Fruit fly (Drosophila melanogaster) whole organism, wandering third instar larva: Measurements from ENCODE around the gene CG43273.

Experiments
- Abd-B ChIP-seq: fragments of >200 bp; optimal IDR thresholded peaks from 2 replicates; lab custom pipeline; 2017; ENCODE audit warnings: missing biosample characterization, missing genetic modification characterization
- CG32264 ChIP-seq: fragments of 200-800 bp; sonication (Bioruptor generic); optimal IDR thresholded peaks from 2 replicates; lab custom pipeline; 2016; ENCODE audit warnings: missing biosample characterization, missing genetic modification characterization
- CG9705 ChIP-seq: fragments of 200-800 bp; sonication (Bioruptor generic); optimal IDR thresholded peaks from 2 replicates; lab custom pipeline; 2018; ENCODE audit warnings: missing biosample characterization, mild to moderate bottlenecking, missing genetic modification characterization
- CrebA ChIP-seq: fragments of 200-800 bp; sonication (Bioruptor generic); optimal IDR thresholded peaks from 2 replicates; lab custom pipeline; 2016; ENCODE audit warnings: missing biosample characterization, mild to moderate bottlenecking, missing genetic modification characterization, borderline replicate concordance
- Dfd ChIP-seq: fragments of >200 bp; optimal IDR thresholded peaks from 2 replicates; lab custom pipeline; 2017; ENCODE audit warnings: missing biosample characterization, missing genetic modification characterization
- Dif ChIP-seq: fragments of 200-275, 200-300 bp; sonication (Bioruptor generic); optimal IDR thresholded peaks from 2 replicates; lab custom pipeline; 2018; ENCODE audit warnings: missing biosample characterization, missing genetic modification characterization; ENCODE audit not compliant: partially characterized antibody
- GATAd ChIP-seq: sonication (Bioruptor generic); optimal IDR thresholded peaks from 2 replicates; lab custom pipeline; 2016; ENCODE audit warnings: missing biosample characterization, missing genetic modification characterization
- HLH106 ChIP-seq: fragments of 200-800 bp; optimal IDR thresholded peaks from 3 replicates; lab custom pipeline; 2019; ENCODE audit warnings: missing biosample characterization, mild to moderate bottlenecking, missing genetic modification characterization, moderate library complexity
- Hnf4 ChIP-seq: fragments of 200-800 bp; sonication (Bioruptor generic); optimal IDR thresholded peaks from 2 replicates; lab custom pipeline; 2016; ENCODE audit warnings: missing biosample characterization, mild to moderate bottlenecking, missing genetic modification characterization
- Hr78 ChIP-seq: fragments of >200 bp; optimal IDR thresholded peaks from 2 replicates; lab custom pipeline; 2017; ENCODE audit warnings: missing biosample characterization, missing genetic modification characterization
- Hr83 ChIP-seq: fragments of 200-300 bp; sonication (Bioruptor generic); optimal IDR thresholded peaks from 2 replicates; lab custom pipeline; 2016; ENCODE audit warnings: missing biosample characterization, mild to moderate bottlenecking, missing genetic modification characterization, moderate library complexity; ENCODE audit not compliant: poor library complexity, severe bottlenecking
- Jra ChIP-seq: sonication (Bioruptor generic); optimal IDR thresholded peaks from 2 replicates; lab custom pipeline; 2016; ENCODE audit warnings: missing biosample characterization, missing genetic modification characterization
- Mio ChIP-seq: sonication (Bioruptor generic); optimal IDR thresholded peaks from 2 replicates; lab custom pipeline; 2016; ENCODE audit warnings: missing biosample characterization, missing genetic modification characterization
- Myc ChIP-seq: fragments of >200 bp; optimal IDR thresholded peaks from 2 replicates; lab custom pipeline; 2017
- N ChIP-seq: fragments of >200 bp; optimal IDR thresholded peaks from 2 replicates; lab custom pipeline; 2018; ENCODE audit warnings: missing biosample characterization, missing external identifiers, missing genetic modification characterization
- OdsH ChIP-seq: fragments of 200-800 bp; sonication (Bioruptor generic); optimal IDR thresholded peaks from 2 replicates; lab custom pipeline; 2016; ENCODE audit warnings: missing biosample characterization, mild to moderate bottlenecking, missing genetic modification characterization
- Rel ChIP-seq, 2 experiments: fragments of 200-800 bp; sonication (Bioruptor generic) in 1 of 2; optimal IDR thresholded peaks; 2 replicates in 1 of 2; 3 replicates in 1 of 2; lab custom pipeline; 2016 to 2019; ENCODE audit warnings: mild to moderate bottlenecking in 2 of 2, missing biosample characterization in 2 of 2, missing genetic modification characterization in 2 of 2, moderate library complexity in 1 of 2
- Sp1 ChIP-seq: fragments of 200-800 bp; sonication (Bioruptor generic); optimal IDR thresholded peaks from 3 replicates; lab custom pipeline; 2019; ENCODE audit warnings: missing biosample characterization, mild to moderate bottlenecking, missing genetic modification characterization, moderate library complexity
- Vsx2 ChIP-seq: fragments of 200-300, 225-300 bp; sonication (Bioruptor generic); optimal IDR thresholded peaks from 2 replicates; lab custom pipeline; 2018; ENCODE audit warnings: missing biosample characterization, missing genetic modification characterization; ENCODE audit not compliant: partially characterized antibody
- br ChIP-seq: fragments of 200-800 bp; sonication (Bioruptor generic); optimal IDR thresholded peaks from 2 replicates; lab custom pipeline; 2016; ENCODE audit warnings: missing biosample characterization, missing genetic modification characterization
- brk ChIP-seq: fragments of 200-800 bp; sonication (Bioruptor generic); optimal IDR thresholded peaks from 2 replicates; lab custom pipeline; 2016; ENCODE audit warnings: missing biosample characterization, mild to moderate bottlenecking, missing genetic modification characterization
- dl ChIP-seq, 2 experiments: fragments of 175-275, 200-275 bp in 1 of 2; fragments of 200-275 bp in 1 of 2; sonication (Bioruptor generic); optimal IDR thresholded peaks; lab custom pipeline; 2018; ENCODE audit warnings: mild to moderate bottlenecking in 2 of 2, missing biosample characterization in 2 of 2, missing genetic modification characterization in 2 of 2, moderate library complexity in 2 of 2; ENCODE audit not compliant: partially characterized antibody in 2 of 2, insufficient read depth in 1 of 2
- dmrt93B ChIP-seq: fragments of 200-800 bp; sonication (Bioruptor generic); optimal IDR thresholded peaks from 2 replicates; lab custom pipeline; 2018; ENCODE audit warnings: missing biosample characterization, mild to moderate bottlenecking, missing genetic modification characterization
- ey ChIP-seq: fragments of 200-800 bp; sonication (Bioruptor generic); optimal IDR thresholded peaks from 2 replicates; lab custom pipeline; 2016; ENCODE audit warnings: missing biosample characterization, missing genetic modification characterization
- foxo ChIP-seq, 2 experiments: fragments of 200-800 bp; sonication (Bioruptor generic); optimal IDR thresholded peaks; 2 replicates in 1 of 2; 3 replicates in 1 of 2; lab custom pipeline; 2016 to 2017; ENCODE audit warnings: missing biosample characterization in 2 of 2, missing genetic modification characterization in 2 of 2
- fru ChIP-seq: fragments of 200-800 bp; sonication (Bioruptor generic); optimal IDR thresholded peaks from 3 replicates; lab custom pipeline; 2016; ENCODE audit warnings: missing biosample characterization, mild to moderate bottlenecking, missing genetic modification characterization
- h ChIP-seq: fragments of 200-800 bp; sonication (Bioruptor generic); optimal IDR thresholded peaks from 3 replicates; lab custom pipeline; 2016; ENCODE audit warnings: missing biosample characterization, mild to moderate bottlenecking, missing genetic modification characterization
- jim ChIP-seq: fragments of 175-275, 200-325 bp; sonication (Bioruptor generic); optimal IDR thresholded peaks from 2 replicates; lab custom pipeline; 2016; ENCODE audit warnings: missing biosample characterization, mild to moderate bottlenecking, missing genetic modification characterization
- lola ChIP-seq: fragments of >200 bp; optimal IDR thresholded peaks from 2 replicates; lab custom pipeline; 2017; ENCODE audit warnings: missing biosample characterization, missing genetic modification characterization
- pan ChIP-seq: fragments of >200 bp; optimal IDR thresholded peaks from 2 replicates; lab custom pipeline; 2017
- psq ChIP-seq: fragments of 200-800 bp; sonication (Bioruptor generic); optimal IDR thresholded peaks from 3 replicates; lab custom pipeline; 2017; ENCODE audit warnings: missing biosample characterization, mild to moderate bottlenecking, missing genetic modification characterization, moderate library complexity
- rgr ChIP-seq: fragments of 200-800 bp; sonication (Bioruptor generic); optimal IDR thresholded peaks from 3 replicates; lab custom pipeline; 2016; ENCODE audit warnings: missing biosample characterization, mild to moderate bottlenecking, missing genetic modification characterization
- sage ChIP-seq: fragments of 200-800 bp; sonication (Bioruptor generic); optimal IDR thresholded peaks from 2 replicates; lab custom pipeline; 2016; ENCODE audit warnings: missing biosample characterization, mild to moderate bottlenecking, missing genetic modification characterization
- sv ChIP-seq: fragments of 200-800 bp; sonication (Bioruptor generic); optimal IDR thresholded peaks from 3 replicates; lab custom pipeline; 2016; ENCODE audit warnings: missing biosample characterization, missing genetic modification characterization
- tai ChIP-seq: sonication (Bioruptor generic); optimal IDR thresholded peaks from 2 replicates; lab custom pipeline; 2016; ENCODE audit warnings: missing biosample characterization, missing genetic modification characterization
- usp ChIP-seq: fragments of >200 bp; optimal IDR thresholded peaks from 2 replicates; lab custom pipeline; 2017; ENCODE audit warnings: missing biosample characterization, missing genetic modification characterization
- woc ChIP-seq: sonication (Bioruptor generic); optimal IDR thresholded peaks from 2 replicates; lab custom pipeline; 2016; ENCODE audit warnings: missing biosample characterization, mild to moderate bottlenecking, missing genetic modification characterization

CG43273 gene

dm6 chr3R:24870389-24871048 lies 40.4 kb downstream of the CG43273 start, which contains the start of gene CycB3 (continued):
- TF ChIP-seq rgr (GFP tag; lab: Kevin White, UChicago), result peak; percentile 33
- no peak for TF ChIP-seq tai (GFP tag; lab: Kevin White, UChicago)
- TF ChIP-seq CG32264 (GFP tag; lab: Kevin White, UChicago), result no peak
- peak; percentile 17 for TF ChIP-seq ey (GFP tag; lab: Kevin White, UChicago)
- no peak for TF ChIP-seq Jra (GFP tag; lab: Kevin White, UChicago)
- TF ChIP-seq Rel (GFP tag; optimal IDR thresholded peaks at IDR 0.05; lab: Kevin White, UChicago), result no peak
- TF ChIP-seq Rel (tag; optimal IDR thresholded peaks at IDR 0.05; lab: Kevin White, UChicago), result peak; percentile 50
- TF ChIP-seq Dif (GFP tag; lab: Kevin White, UChicago), result no peak

DNA sequence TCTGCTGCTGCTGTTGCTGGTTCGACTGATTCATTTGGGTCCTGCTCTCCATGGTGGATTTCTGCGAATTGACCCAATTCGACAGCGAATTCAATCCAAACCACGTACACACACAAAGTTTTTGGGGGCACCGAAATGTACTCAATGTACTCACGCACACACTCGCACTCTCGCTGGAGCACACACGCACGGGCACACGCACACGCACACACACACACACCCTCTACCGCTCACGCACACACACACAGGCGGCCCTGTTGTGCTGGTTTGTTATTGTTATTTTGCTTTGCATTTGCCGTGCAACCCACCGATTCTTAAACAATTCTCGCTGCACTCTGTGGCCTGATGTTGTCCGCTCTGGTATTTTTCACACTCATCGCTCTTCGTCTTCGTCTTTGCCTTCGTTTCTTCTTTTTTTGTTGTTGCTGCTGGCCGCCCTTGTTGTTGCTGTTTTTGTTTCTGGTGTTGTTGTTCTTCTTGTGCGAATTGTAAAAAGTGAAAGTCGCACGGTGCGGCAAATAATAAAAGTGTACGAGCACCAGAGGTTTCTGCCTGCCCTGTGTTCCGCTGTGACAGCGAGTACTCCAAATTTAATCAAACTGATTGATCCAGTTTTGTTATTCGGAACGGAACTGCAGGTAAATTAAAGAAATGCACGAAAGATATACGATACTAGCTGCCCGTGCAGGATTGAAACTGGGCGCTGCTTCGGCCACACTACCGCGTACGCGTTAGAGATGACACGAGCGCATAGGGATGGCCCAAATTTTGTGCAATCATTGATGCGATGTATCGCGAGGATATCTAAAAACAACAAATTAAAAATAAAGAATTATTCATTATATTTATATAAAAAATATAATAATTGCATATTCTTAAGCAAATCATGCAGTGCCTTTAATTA lies 46.1 kb downstream of the CG43273 start, which contains the start of gene CG3744:
CG3744 (minus strand) TSS at position 716 of the 904 bp plus-strand sequence.
- TF ChIP-seq GATAd (peak; percentile 53), Rel (GFP tag; optimal IDR thresholded peaks at IDR 0.05; lab: Kevin White, UChicago) (no peak), Rel (tag; optimal IDR thresholded peaks at IDR 0.05; lab: Kevin White, UChicago) (no peak), ey (GFP tag; lab: Kevin White, UChicago) (peak; percentile 68), br (peak; percentile 57), jim (peak; percentile 54), sv (GFP tag; lab: Kevin White, UChicago) (peak; percentile 86), Dfd (no peak), HLH106 (tag; lab: Kevin White, UChicago) (peak; percentile 90), Mio (GFP tag; lab: Kevin White, UChicago) (no peak), tai (GFP tag; lab: Kevin White, UChicago) (no peak), lola (GFP tag; lab: Kevin White, UChicago) (no peak), dl (GFP tag; optimal IDR thresholded peaks at IDR 0.05; lab: Kevin White, UChicago; ENCODE audit: insufficient read depth in 1 of 2, partially characterized antibody in 2 of 2) (no peak), rgr (GFP tag; lab: Kevin White, UChicago) (peak; percentile 81), Hr78 (no peak), sage (GFP tag; lab: Kevin White, UChicago) (no peak), OdsH (GFP tag; lab: Kevin White, UChicago) (peak; percentile 61), fru (GFP tag; lab: Kevin White, UChicago) (peak; percentile 59), brk (GFP tag; lab: Kevin White, UChicago) (no peak), Myc (no peak), foxo (GFP tag; optimal IDR thresholded peaks at IDR 0.05; lab: Kevin White, UChicago) (peak in 1 of 2 experiments; percentile 87), Jra (GFP tag; lab: Kevin White, UChicago) (no peak), usp (no peak), dmrt93B (GFP tag; lab: Kevin White, UChicago) (peak; percentile 78), Hr83 (GFP tag; lab: Kevin White, UChicago) (peak; percentile 96), pan (lab: Kevin White, UChicago) (no peak), Vsx2 (GFP tag; lab: Kevin White, UChicago) (no peak), CG9705 (GFP tag; lab: Kevin White, UChicago) (peak; percentile 84), Abd-B (GFP tag; lab: Kevin White, UChicago) (no peak), CrebA (GFP tag; lab: Kevin White, UChicago) (no peak), CG32264 (GFP tag; lab: Kevin White, UChicago) (no peak), psq (GFP tag; lab: Kevin White, UChicago) (peak; percentile 72), h (GFP tag; lab: Kevin White, UChicago) (peak; percentile 78), Dif (GFP tag; lab: Kevin White, UChicago) (no peak), N (GFP tag; lab: Kevin White, UChicago) (peak; percentile 70), Hnf4 (GFP tag; lab: Kevin White, UChicago) (no peak), woc (peak; percentile 88), Sp1 (GFP tag; lab: Kevin White, UChicago) (peak; percentile 81)
